Fruit fly (Drosophila melanogaster) whole organism, prepupa: ENCODE results near the gene CG14220.

Experiments used
- Blimp-1 ChIP-seq: fragments of 200-800 bp; sonication (Bioruptor generic); optimal IDR thresholded peaks from 3 replicates; lab custom pipeline; 2017; ENCODE audit warnings: missing biosample characterization, missing genetic modification characterization, mild to moderate bottlenecking, moderate library complexity, missing genetic modification reagents
- CG10631 ChIP-seq: fragments of 200-800 bp; sonication (Bioruptor generic); optimal IDR thresholded peaks from 2 replicates; lab custom pipeline; 2016; ENCODE audit warnings: missing biosample characterization, missing genetic modification characterization
- CG11294 ChIP-seq: fragments of 200-800 bp; sonication (Bioruptor generic); IDR thresholded peaks from 2 replicates; pipeline ENCODE4 v1.3.6; 2022; ENCODE audit warnings: missing biosample characterization, missing genetic modification characterization
- CG11902 ChIP-seq: fragments of 200-800 bp; sonication (Bioruptor generic); optimal IDR thresholded peaks from 3 replicates; lab custom pipeline; 2016; ENCODE audit warnings: missing biosample characterization, missing genetic modification characterization
- CG15336 ChIP-seq: fragments of 200-800 bp; sonication (Bioruptor generic); IDR thresholded peaks from 2 replicates; pipeline ENCODE4 v1.3.6; 2022; ENCODE audit warnings: missing biosample characterization, missing genetic modification characterization
- CG1621 ChIP-seq: fragments of 200-800 bp; sonication (Bioruptor generic); optimal IDR thresholded peaks from 3 replicates; lab custom pipeline; 2018; ENCODE audit warnings: missing biosample characterization, mild to moderate bottlenecking, missing genetic modification characterization
- CG16779 ChIP-seq: fragments of 200-800 bp; sonication (Bioruptor generic); optimal IDR thresholded peaks from 3 replicates; lab custom pipeline; 2017; ENCODE audit warnings: missing biosample characterization, mild to moderate bottlenecking, missing genetic modification characterization
- CG3032 ChIP-seq: fragments of 200-800 bp; optimal IDR thresholded peaks from 2 replicates; lab custom pipeline; 2019; ENCODE audit warnings: missing biosample characterization, mild to moderate bottlenecking, missing genetic modification characterization, moderate library complexity
- CG31627 ChIP-seq: fragments of 200-800 bp; sonication (Bioruptor generic); optimal IDR thresholded peaks from 3 replicates; lab custom pipeline; 2016; ENCODE audit warnings: missing biosample characterization, missing genetic modification characterization
- CG34406 ChIP-seq: fragments of 200-800 bp; sonication (Bioruptor generic); optimal IDR thresholded peaks from 3 replicates; lab custom pipeline; 2016; ENCODE audit warnings: missing biosample characterization, missing genetic modification characterization
- CG4318 ChIP-seq: fragments of 200-800 bp; sonication (Bioruptor generic); optimal IDR thresholded peaks from 3 replicates; lab custom pipeline; 2017; ENCODE audit warnings: missing biosample characterization, mild to moderate bottlenecking, missing genetic modification characterization
- CG6163 ChIP-seq: fragments of 200-800 bp; sonication (Bioruptor generic); IDR thresholded peaks from 3 replicates; pipeline ENCODE4 v1.3.6; 2022; ENCODE audit warnings: missing biosample characterization, missing genetic modification characterization
- CG6276 ChIP-seq: fragments of 200-800 bp; sonication (Bioruptor generic); optimal IDR thresholded peaks from 2 replicates; lab custom pipeline; 2017; ENCODE audit warnings: missing biosample characterization, mild to moderate bottlenecking, missing genetic modification characterization
- CG6792 ChIP-seq: fragments of 200-800 bp; sonication (Bioruptor generic); optimal IDR thresholded peaks from 3 replicates; lab custom pipeline; 2016; ENCODE audit warnings: missing biosample characterization, missing genetic modification characterization
- CG6808 ChIP-seq: fragments of 200-800 bp; sonication (Bioruptor generic); optimal IDR thresholded peaks from 3 replicates; lab custom pipeline; 2017; ENCODE audit warnings: missing biosample characterization, missing genetic modification characterization, mild to moderate bottlenecking, moderate library complexity, missing genetic modification reagents
- CG6854 ChIP-seq: fragments of 200-800 bp; sonication (Bioruptor generic); optimal IDR thresholded peaks from 2 replicates; lab custom pipeline; 2017; ENCODE audit warnings: missing biosample characterization, mild to moderate bottlenecking, missing genetic modification characterization
- CG8119 ChIP-seq: fragments of 200-800 bp; sonication (Bioruptor generic); IDR thresholded peaks from 3 replicates; pipeline ENCODE4 v1.3.6; 2022; ENCODE audit warnings: missing biosample characterization, missing genetic modification characterization
- CG8319 ChIP-seq: fragments of 200-800 bp; sonication (Bioruptor generic); optimal IDR thresholded peaks from 3 replicates; lab custom pipeline; 2016; ENCODE audit warnings: missing biosample characterization, missing genetic modification characterization
- CG8632 ChIP-seq: fragments of 200-800 bp; sonication (Bioruptor generic); optimal IDR thresholded peaks from 3 replicates; lab custom pipeline; 2016; ENCODE audit warnings: missing biosample characterization, missing genetic modification characterization
- Eip78C ChIP-seq: fragments of 200-800 bp; sonication (Bioruptor generic); peaks from one replicate; lab custom pipeline; 2016; ENCODE audit warnings: missing biosample characterization, missing genetic modification characterization
- Eip93F ChIP-seq: fragments of 200-800 bp; sonication (Bioruptor generic); optimal IDR thresholded peaks from 2 replicates; lab custom pipeline; 2016; ENCODE audit warnings: missing biosample characterization, mild to moderate bottlenecking, missing genetic modification characterization
- Ets21C ChIP-seq: fragments of 200-800 bp; sonication (Bioruptor generic); optimal IDR thresholded peaks from 3 replicates; lab custom pipeline; 2016; ENCODE audit warnings: missing biosample characterization, missing genetic modification characterization
- Met ChIP-seq: fragments of 200-800 bp; sonication (Bioruptor generic); optimal IDR thresholded peaks from 3 replicates; lab custom pipeline; 2016; ENCODE audit warnings: missing biosample characterization, missing genetic modification characterization
- OdsH ChIP-seq: fragments of 200-800 bp; sonication (Bioruptor generic); optimal IDR thresholded peaks from 3 replicates; lab custom pipeline; 2016; ENCODE audit warnings: missing biosample characterization, missing genetic modification characterization
- Smox ChIP-seq: fragments of 200-800 bp; sonication (Bioruptor generic); optimal IDR thresholded peaks from 3 replicates; lab custom pipeline; 2016; ENCODE audit warnings: missing biosample characterization, missing genetic modification characterization
- Sox102F ChIP-seq: fragments of 200-800 bp; sonication (Bioruptor generic); optimal IDR thresholded peaks from 2 replicates; lab custom pipeline; 2016; ENCODE audit warnings: missing biosample characterization, mild to moderate bottlenecking, missing genetic modification characterization
- Sox14 ChIP-seq: fragments of 200-800 bp; sonication (Bioruptor generic); optimal IDR thresholded peaks from 3 replicates; lab custom pipeline; 2016; ENCODE audit warnings: missing biosample characterization, missing genetic modification characterization
- Sox15 ChIP-seq: fragments of 200-800 bp; sonication (Bioruptor generic); optimal IDR thresholded peaks from 3 replicates; lab custom pipeline; 2016; ENCODE audit warnings: missing biosample characterization, missing genetic modification characterization
- acj6 ChIP-seq: fragments of 200-800 bp; sonication (Bioruptor generic); optimal IDR thresholded peaks from 3 replicates; lab custom pipeline; 2016; ENCODE audit warnings: missing biosample characterization, missing genetic modification characterization
- cyc ChIP-seq: fragments of 200-800 bp; sonication (Bioruptor generic); optimal IDR thresholded peaks from 3 replicates; lab custom pipeline; 2016; ENCODE audit warnings: missing biosample characterization, missing genetic modification characterization
- dac ChIP-seq: fragments of 200-800 bp; sonication (Bioruptor generic); optimal IDR thresholded peaks from 2 replicates; lab custom pipeline; 2017; ENCODE audit warnings: missing biosample characterization, mild to moderate bottlenecking, missing genetic modification characterization
- dsx ChIP-seq: fragments of 200-800 bp; optimal IDR thresholded peaks from 3 replicates; lab custom pipeline; 2019; ENCODE audit warnings: missing biosample characterization, mild to moderate bottlenecking, missing genetic modification characterization, moderate library complexity; ENCODE audit not compliant: poor library complexity, severe bottlenecking
- eg ChIP-seq: fragments of 200-800 bp; sonication (Bioruptor generic); IDR thresholded peaks from 3 replicates; pipeline ENCODE4 v1.3.6; 2022; ENCODE audit warnings: missing biosample characterization, missing genetic modification characterization
- esn ChIP-seq: fragments of 200-800 bp; sonication (Bioruptor generic); optimal IDR thresholded peaks from 2 replicates; lab custom pipeline; 2016; ENCODE audit warnings: missing biosample characterization, mild to moderate bottlenecking, missing genetic modification characterization, moderate library complexity
- fd59A ChIP-seq: fragments of 200-800 bp; sonication (Bioruptor generic); optimal IDR thresholded peaks from 2 replicates; lab custom pipeline; 2017; ENCODE audit warnings: missing biosample characterization, mild to moderate bottlenecking, missing genetic modification characterization, missing genetic modification reagents
- fd85E ChIP-seq: fragments of 200-800 bp; sonication (Bioruptor generic); optimal IDR thresholded peaks from 3 replicates; lab custom pipeline; 2016; ENCODE audit warnings: missing biosample characterization, missing genetic modification characterization
- fkh ChIP-seq: fragments of 200-800 bp; sonication (Bioruptor generic); optimal IDR thresholded peaks from 3 replicates; lab custom pipeline; 2017; ENCODE audit warnings: missing biosample characterization, mild to moderate bottlenecking, missing genetic modification characterization, moderate library complexity
- lz ChIP-seq: fragments of 200-800 bp; sonication (Bioruptor generic); optimal IDR thresholded peaks from 3 replicates; lab custom pipeline; 2016; ENCODE audit warnings: missing biosample characterization, missing genetic modification characterization
- spab ChIP-seq: fragments of 200-800 bp; sonication (Bioruptor generic); optimal IDR thresholded peaks from 2 replicates; lab custom pipeline; 2017; ENCODE audit warnings: missing biosample characterization, mild to moderate bottlenecking, missing genetic modification characterization, missing genetic modification reagents
- topi ChIP-seq: fragments of 200-800 bp; sonication (Bioruptor generic); optimal IDR thresholded peaks from 3 replicates; lab custom pipeline; 2016; ENCODE audit warnings: missing biosample characterization, missing genetic modification characterization
- vri ChIP-seq: fragments of 200-800 bp; sonication (Bioruptor generic); optimal IDR thresholded peaks from 3 replicates; lab custom pipeline; 2016; ENCODE audit warnings: missing biosample characterization, mild to moderate bottlenecking, missing genetic modification characterization

Gene CG14220

dm6 chrX:19615990-19616663 lies 14.5 kb upstream of the CG14220 start, which contains the start of gene CG14210:
CG14210 (plus strand) TSS chrX:19616196.
- TF ChIP-seq CG6792 (GFP tag; lab: Kevin White, UChicago) (no peak), Eip93F (GFP tag; lab: Kevin White, UChicago) (no peak), CG1621 (tag; lab: Kevin White, UChicago) (no peak), Sox14 (GFP tag; lab: Kevin White, UChicago) (no peak), CG6854 (GFP tag; lab: Kevin White, UChicago) (no peak), OdsH (GFP tag; lab: Kevin White, UChicago) (no peak), Blimp-1 (GFP tag; lab: Kevin White, UChicago) (no peak), CG15336 (GFP tag; lab: Robert Waterston, UW) (no peak), CG6276 (GFP tag; lab: Kevin White, UChicago) (no peak), Sox102F (GFP tag; lab: Kevin White, UChicago) (no peak), CG11902 (GFP tag; lab: Kevin White, UChicago) (no peak)

- TF ChIP-seq CG1621 (tag; lab: Kevin White, UChicago) (peak; percentile 63), Eip93F (GFP tag; lab: Kevin White, UChicago) (no peak), esn (peak; percentile 70), CG6163 (GFP tag; lab: Robert Waterston, UW) (peak; percentile 56; the same call in 1 of the 3 replicates), CG6808 (GFP tag; lab: Kevin White, UChicago) (no peak), fkh (peak; percentile 29), dsx (GFP tag; lab: Kevin White, UChicago) (no peak), vri (no peak), CG16779 (tag; lab: Kevin White, UChicago) (no peak), CG11902 (GFP tag; lab: Kevin White, UChicago) (no peak), CG11294 (GFP tag; lab: Robert Waterston, UW) (no peak), fd85E (GFP tag; lab: Kevin White, UChicago) (no peak), CG31627 (no peak), CG8119 (GFP tag; lab: Robert Waterston, UW) (no peak), CG34406 (GFP tag; lab: Kevin White, UChicago) (peak; percentile 49), Eip78C (GFP tag; lab: Kevin White, UChicago) (no peak), eg (GFP tag; lab: Robert Waterston, UW) (no peak; the same call in 1 of the 3 replicates), OdsH (GFP tag; lab: Kevin White, UChicago) (no peak), lz (peak; percentile 44), CG4318 (no peak), fd59A (GFP tag; lab: Kevin White, UChicago) (no peak), Smox (GFP tag; lab: Kevin White, UChicago) (no peak), Sox15 (GFP tag; lab: Kevin White, UChicago) (no peak), acj6 (GFP tag; lab: Kevin White, UChicago) (no peak), Sox14 (GFP tag; lab: Kevin White, UChicago) (no peak), Met (GFP tag; lab: Kevin White, UChicago) (no peak), CG8319 (GFP tag; lab: Kevin White, UChicago) (no peak), CG6792 (GFP tag; lab: Kevin White, UChicago) (peak; percentile 30), CG8632 (GFP tag; lab: Kevin White, UChicago) (no peak), Sox102F (GFP tag; lab: Kevin White, UChicago) (no peak), topi (GFP tag; lab: Kevin White, UChicago) (no peak), CG15336 (GFP tag; lab: Robert Waterston, UW) (no peak), dac (GFP tag; lab: Kevin White, UChicago) (no peak), CG6854 (GFP tag; lab: Kevin White, UChicago) (peak; percentile 64), cyc (peak; percentile 1), spab (GFP tag; lab: Kevin White, UChicago) (no peak), Ets21C (no peak), CG3032 (tag; lab: Kevin White, UChicago) (no peak), CG10631 (GFP tag; lab: Kevin White, UChicago) (no peak)
These were observed 11.8 kb upstream of the CG14220 start for dm6 chrX:19613473-19613872.
